Fruit fly (Drosophila melanogaster): ENCODE measurements around the gene mino.

dm6 chr3R:27957967-27958366 lies 33.0 kb downstream of the mino start:
- no peak for TF ChIP-seq psq (optimal IDR thresholded peaks at IDR 0.05)
- TF ChIP-seq ttk (optimal IDR thresholded peaks at IDR 0.05): no peak
- no peak for TF ChIP-seq h (optimal IDR thresholded peaks at IDR 0.05)
- TF ChIP-seq Sin3A (optimal IDR thresholded peaks at IDR 0.05): no peak

Data from Kc167 (cell line).